Worm (Caenorhabditis elegans): ENCODE measurements around the gene nhr-218.
A peak's percentile ranks its signal among the peaks of the same experiment; 100 is the strongest.

DNA sequence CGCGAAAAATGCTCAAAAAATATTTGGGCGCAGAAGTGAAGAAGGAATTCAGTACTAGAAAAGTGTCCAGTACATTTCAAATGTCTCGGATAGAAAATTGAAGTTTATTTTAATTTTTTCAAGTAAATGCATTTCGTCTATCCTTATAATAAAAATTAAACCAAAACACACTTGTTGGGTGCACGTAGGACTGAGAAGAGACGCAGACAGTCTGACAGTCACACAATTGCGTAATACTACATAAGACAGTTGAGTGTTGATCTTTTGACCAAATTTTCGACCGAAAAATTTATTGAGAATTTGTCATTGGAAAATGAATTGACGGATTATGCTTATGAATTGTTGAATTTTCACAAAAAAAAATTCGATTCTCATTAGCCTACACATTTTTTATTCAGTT is 51.3 kb downstream of the nhr-218 start, which contains the start of gene oac-7:
- no peak for TF ChIP-seq ama-1 (optimal IDR thresholded peaks at IDR 0.05)
- no peak for TF ChIP-seq spr-1 (tag; optimal IDR thresholded peaks at IDR 0.05)
- TF ChIP-seq nhr-25 (tag; optimal IDR thresholded peaks at IDR 0.05; ENCODE audit: borderline replicate concordance, insufficient read depth), result no peak
- TF ChIP-seq snpc-1.2 (GFP tag; IDR thresholded peaks at IDR 0.05), result no peak
- TF ChIP-seq nhr-237 (tag; optimal IDR thresholded peaks at IDR 0.05), result no peak
- TF ChIP-seq zfp-2 (tag; optimal IDR thresholded peaks at IDR 0.05), result no peak
- TF ChIP-seq lsy-2 (tag; optimal IDR thresholded peaks at IDR 0.05), result no peak
- peak in 1 of 2 experiments; percentile 52 for TF ChIP-seq unc-62 (GFP tag; optimal IDR thresholded peaks at IDR 0.05 in 1 of 2)
- TF ChIP-seq unc-62 (tag; optimal IDR thresholded peaks at IDR 0.05), result no peak
- no peak for TF ChIP-seq nhr-77 (tag; optimal IDR thresholded peaks at IDR 0.05)

Data from whole organism, L4 larva.